Worm (Caenorhabditis elegans) whole organism, midembryonic: ENCODE results near the gene B0554.4.

Experiments
- cog-1 ChIP-seq: sonication (generic microtip); optimal IDR thresholded peaks from 2 replicates; lab custom pipeline; 2016; ENCODE audit warnings: missing genetic modification characterization, missing compliant biosample characterization
- klf-2 ChIP-seq: fragments of 200-800 bp; sonication (Bioruptor generic); conservative IDR thresholded peaks from 2 replicates; pipeline ENCODE4 v1.3.6; 2022; ENCODE audit warnings: missing genetic modification reagents, missing genetic modification characterization, missing compliant biosample characterization
- med-1 ChIP-seq: sonication (generic microtip); optimal IDR thresholded peaks from 2 replicates; lab custom pipeline; 2017; ENCODE audit warnings: missing genetic modification characterization, mild to moderate bottlenecking, missing compliant biosample characterization, antibody characterized with exemption, missing genetic modification reagents; ENCODE audit not compliant: insufficient read depth
- tab-1 ChIP-seq: fragments of 200-800 bp; sonication (Bioruptor generic); IDR thresholded peaks from 2 replicates; pipeline ENCODE4 v1.3.6; 2022; ENCODE audit warnings: missing genetic modification characterization, missing compliant biosample characterization
- ztf-23 ChIP-seq: fragments of 200-800 bp; sonication (Bioruptor generic); IDR thresholded peaks from 2 replicates; pipeline ENCODE4 v1.3.6; 2022; ENCODE audit warnings: missing genetic modification reagents, missing genetic modification characterization, missing compliant biosample characterization
- ztf-29 ChIP-seq: fragments of 200-800 bp; sonication (Bioruptor generic); IDR thresholded peaks from 2 replicates; pipeline ENCODE4 v1.3.6; 2022; ENCODE audit warnings: missing genetic modification reagents, missing genetic modification characterization, missing compliant biosample characterization

- TF ChIP-seq tab-1 (GFP tag; lab: Robert Waterston, UW) (no peak), klf-2 (GFP tag; lab: Robert Waterston, UW) (no peak), ztf-23 (GFP tag; lab: Robert Waterston, UW) (no peak), med-1 (GFP tag; lab: Kevin White, UChicago) (no peak), ztf-29 (no peak), cog-1 (tag; lab: Kevin White, UChicago) (no peak)
Measured at ce11 chrV:443193-443592, 14.2 kb downstream of the B0554.4 start, which contains the start of gene srh-33.
